Worm (Caenorhabditis elegans) whole organism, L1 larva: ENCODE data around the gene fbxa-144.

Experiments used
- dpl-1 ChIP-seq, 3 experiments: fragments of 150-350 bp in 2 of 3; sonication (generic microtip) in 1 of 3; optimal IDR thresholded peaks; 2 replicates each; lab custom pipeline; 2014 to 2017; ENCODE audit warnings: missing biosample characterization in 3 of 3, missing genetic modification characterization in 3 of 3, missing genetic modification reagents in 3 of 3
- nhr-19 ChIP-seq: fragments of 200-800 bp; sonication (Bioruptor generic); conservative IDR thresholded peaks from 2 replicates; pipeline ENCODE4 v1.3.6; 2022; ENCODE audit warnings: missing genetic modification characterization, missing compliant biosample characterization
- nhr-76 ChIP-seq: sonication (generic microtip); optimal IDR thresholded peaks from 2 replicates; lab custom pipeline; 2017; ENCODE audit warnings: missing biosample characterization, missing genetic modification characterization
- snpc-4 ChIP-seq: fragments of 150-350 bp; optimal IDR thresholded peaks from 2 replicates; lab custom pipeline; 2014; ENCODE audit warnings: missing biosample characterization, missing genetic modification characterization

DNA sequence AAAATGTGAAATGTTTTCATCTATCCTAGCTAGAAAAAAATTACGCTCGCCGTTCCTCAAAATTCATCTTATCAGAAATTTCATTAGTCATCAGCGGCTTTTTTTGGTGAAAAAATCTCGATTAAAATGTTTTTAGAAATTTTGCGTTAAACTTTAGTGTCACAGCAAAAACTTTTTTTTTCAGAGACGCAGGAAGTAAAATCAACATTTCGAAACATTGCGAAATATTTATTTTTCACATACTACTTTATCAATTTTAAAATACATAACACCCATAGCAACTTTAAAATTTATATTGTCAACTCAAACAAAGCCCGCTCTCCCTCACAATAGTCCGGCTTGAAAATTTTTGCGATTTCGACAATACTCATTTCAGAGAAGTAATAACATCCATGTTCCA, 390 bp downstream of the fbxa-144 start:
- TF ChIP-seq snpc-4 (no peak), dpl-1 (GFP tag; optimal IDR thresholded peaks at IDR 0.05; lab: Kevin White, UChicago) (no peak), nhr-19 (GFP tag; lab: Robert Waterston, UW) (no peak), nhr-76 (tag; lab: Kevin White, UChicago) (no peak)
